Worm (Caenorhabditis elegans) whole organism, L3 larva: ENCODE results near the gene R12B2.13.

ENCODE experiments used
- ZK546.5 ChIP-seq: sonication (generic microtip); optimal IDR thresholded peaks from 2 replicates; lab custom pipeline; 2017; ENCODE audit warnings: missing biosample characterization, missing genetic modification characterization
- ama-1 ChIP-seq: fragments of 150-350 bp; optimal IDR thresholded peaks from 2 replicates; lab custom pipeline; 2018
- ceh-28 ChIP-seq: fragments of 150-350 bp; optimal IDR thresholded peaks from 2 replicates; lab custom pipeline; 2014; ENCODE audit warnings: missing biosample characterization, missing genetic modification reagents, missing genetic modification characterization
- jun-1 ChIP-seq: fragments of 150-350 bp; optimal IDR thresholded peaks from 2 replicates; lab custom pipeline; 2014; ENCODE audit warnings: missing biosample characterization, missing genetic modification reagents, missing genetic modification characterization
- mdl-1 ChIP-seq: fragments of 150-350 bp; optimal IDR thresholded peaks from 2 replicates; lab custom pipeline; 2014; ENCODE audit warnings: missing biosample characterization, missing genetic modification characterization
- nhr-77 ChIP-seq: fragments of 150-350 bp; optimal IDR thresholded peaks from 2 replicates; lab custom pipeline; 2014; ENCODE audit warnings: missing biosample characterization, missing genetic modification characterization
- sea-2 ChIP-seq: fragments of 150-350 bp; sonication (generic microtip); optimal IDR thresholded peaks from 4 replicates; lab custom pipeline; 2014; ENCODE audit warnings: missing biosample characterization, missing genetic modification reagents, missing genetic modification characterization
- skn-1 ChIP-seq: fragments of 150-350 bp; optimal IDR thresholded peaks from 2 replicates; lab custom pipeline; 2014; ENCODE audit warnings: missing biosample characterization, missing genetic modification characterization
- unc-62 ChIP-seq: fragments of 150-350 bp; sonication (generic microtip); optimal IDR thresholded peaks from 4 replicates; lab custom pipeline; 2014; ENCODE audit warnings: missing biosample characterization, missing genetic modification reagents, missing genetic modification characterization

ce11 chrIII:5826895-5827437 is 6.3 kb downstream of the R12B2.13 start:
- no peak for TF ChIP-seq skn-1 (tag; lab: Kevin White, UChicago)
- TF ChIP-seq sea-2 (GFP tag; lab: Kevin White, UChicago) = no peak
- TF ChIP-seq jun-1 (tag; lab: Kevin White, UChicago) = no peak
- no peak for TF ChIP-seq mdl-1 (tag; lab: Kevin White, UChicago)
- TF ChIP-seq ZK546.5 = no peak
- no peak for TF ChIP-seq nhr-77 (tag; lab: Kevin White, UChicago)
- TF ChIP-seq ama-1 (lab: Kevin White, UChicago) = no peak
- TF ChIP-seq ceh-28 (tag; lab: Kevin White, UChicago) = no peak
- TF ChIP-seq unc-62 (GFP tag; lab: Kevin White, UChicago) = no peak
